Fruit fly (Drosophila melanogaster) whole organism, prepupa: ENCODE data around the gene Pex7.

Source experiments
- Blimp-1 ChIP-seq: fragments of 200-800 bp; sonication (Bioruptor generic); optimal IDR thresholded peaks from 3 replicates; lab custom pipeline; 2017; ENCODE audit warnings: missing biosample characterization, missing genetic modification characterization, mild to moderate bottlenecking, moderate library complexity, missing genetic modification reagents
- CG10631 ChIP-seq: fragments of 200-800 bp; sonication (Bioruptor generic); optimal IDR thresholded peaks from 2 replicates; lab custom pipeline; 2016; ENCODE audit warnings: missing biosample characterization, missing genetic modification characterization
- CG11294 ChIP-seq: fragments of 200-800 bp; sonication (Bioruptor generic); IDR thresholded peaks from 2 replicates; pipeline ENCODE4 v1.3.6; 2022; ENCODE audit warnings: missing biosample characterization, missing genetic modification characterization
- CG11762 ChIP-seq: fragments of 200-800 bp; sonication (Bioruptor generic); optimal IDR thresholded peaks from 3 replicates; lab custom pipeline; 2016; ENCODE audit warnings: missing biosample characterization, missing genetic modification characterization; ENCODE audit not compliant: insufficient read depth
- CG15336 ChIP-seq: fragments of 200-800 bp; sonication (Bioruptor generic); IDR thresholded peaks from 2 replicates; pipeline ENCODE4 v1.3.6; 2022; ENCODE audit warnings: missing biosample characterization, missing genetic modification characterization
- CG1621 ChIP-seq: fragments of 200-800 bp; sonication (Bioruptor generic); optimal IDR thresholded peaks from 3 replicates; lab custom pipeline; 2018; ENCODE audit warnings: missing biosample characterization, mild to moderate bottlenecking, missing genetic modification characterization
- CG16779 ChIP-seq: fragments of 200-800 bp; sonication (Bioruptor generic); optimal IDR thresholded peaks from 3 replicates; lab custom pipeline; 2017; ENCODE audit warnings: missing biosample characterization, mild to moderate bottlenecking, missing genetic modification characterization
- CG3032 ChIP-seq: fragments of 200-800 bp; optimal IDR thresholded peaks from 2 replicates; lab custom pipeline; 2019; ENCODE audit warnings: missing biosample characterization, mild to moderate bottlenecking, missing genetic modification characterization, moderate library complexity
- CG31627 ChIP-seq: fragments of 200-800 bp; sonication (Bioruptor generic); optimal IDR thresholded peaks from 3 replicates; lab custom pipeline; 2016; ENCODE audit warnings: missing biosample characterization, missing genetic modification characterization
- CG34406 ChIP-seq: fragments of 200-800 bp; sonication (Bioruptor generic); optimal IDR thresholded peaks from 3 replicates; lab custom pipeline; 2016; ENCODE audit warnings: missing biosample characterization, missing genetic modification characterization
- CG3919 ChIP-seq: fragments of 200-800 bp; sonication (Bioruptor generic); optimal IDR thresholded peaks from 3 replicates; lab custom pipeline; 2016; ENCODE audit warnings: missing biosample characterization, missing genetic modification characterization
- CG4318 ChIP-seq: fragments of 200-800 bp; sonication (Bioruptor generic); optimal IDR thresholded peaks from 3 replicates; lab custom pipeline; 2017; ENCODE audit warnings: missing biosample characterization, mild to moderate bottlenecking, missing genetic modification characterization
- CG6163 ChIP-seq: fragments of 200-800 bp; sonication (Bioruptor generic); IDR thresholded peaks from 3 replicates; pipeline ENCODE4 v1.3.6; 2022; ENCODE audit warnings: missing biosample characterization, missing genetic modification characterization
- CG6276 ChIP-seq: fragments of 200-800 bp; sonication (Bioruptor generic); optimal IDR thresholded peaks from 2 replicates; lab custom pipeline; 2017; ENCODE audit warnings: missing biosample characterization, mild to moderate bottlenecking, missing genetic modification characterization
- CG6792 ChIP-seq: fragments of 200-800 bp; sonication (Bioruptor generic); optimal IDR thresholded peaks from 3 replicates; lab custom pipeline; 2016; ENCODE audit warnings: missing biosample characterization, missing genetic modification characterization
- CG6808 ChIP-seq: fragments of 200-800 bp; sonication (Bioruptor generic); optimal IDR thresholded peaks from 3 replicates; lab custom pipeline; 2017; ENCODE audit warnings: missing biosample characterization, missing genetic modification characterization, mild to moderate bottlenecking, moderate library complexity, missing genetic modification reagents
- CG8119 ChIP-seq: fragments of 200-800 bp; sonication (Bioruptor generic); IDR thresholded peaks from 3 replicates; pipeline ENCODE4 v1.3.6; 2022; ENCODE audit warnings: missing biosample characterization, missing genetic modification characterization
- CG8319 ChIP-seq: fragments of 200-800 bp; sonication (Bioruptor generic); optimal IDR thresholded peaks from 3 replicates; lab custom pipeline; 2016; ENCODE audit warnings: missing biosample characterization, missing genetic modification characterization
- CG9139 ChIP-seq: fragments of 200-800 bp; sonication (Bioruptor generic); optimal IDR thresholded peaks from 3 replicates; lab custom pipeline; 2017; ENCODE audit warnings: missing biosample characterization, mild to moderate bottlenecking, missing genetic modification characterization
- Eip75B ChIP-seq: fragments of 200-800 bp; sonication (Bioruptor generic); optimal IDR thresholded peaks from 3 replicates; lab custom pipeline; 2016; ENCODE audit warnings: missing biosample characterization, missing genetic modification characterization
- Ets21C ChIP-seq: fragments of 200-800 bp; sonication (Bioruptor generic); optimal IDR thresholded peaks from 3 replicates; lab custom pipeline; 2016; ENCODE audit warnings: missing biosample characterization, missing genetic modification characterization
- Ets96B ChIP-seq: fragments of 200-800 bp; optimal IDR thresholded peaks from 2 replicates; lab custom pipeline; 2019; ENCODE audit warnings: missing biosample characterization, mild to moderate bottlenecking, missing genetic modification characterization, moderate library complexity
- Hr38 ChIP-seq: sonication (Bioruptor generic); optimal IDR thresholded peaks from 2 replicates; lab custom pipeline; 2016; ENCODE audit warnings: missing biosample characterization, missing genetic modification characterization
- Hr39 ChIP-seq: fragments of 200-800 bp; sonication (Bioruptor generic); optimal IDR thresholded peaks from 2 replicates; lab custom pipeline; 2016; ENCODE audit warnings: missing biosample characterization, missing genetic modification characterization
- Hr4 ChIP-seq: fragments of 200-800 bp; sonication (Bioruptor generic); optimal IDR thresholded peaks from 3 replicates; lab custom pipeline; 2016; ENCODE audit warnings: missing biosample characterization, missing genetic modification characterization
- Lpt ChIP-seq: fragments of 200-800 bp; sonication (Bioruptor generic); optimal IDR thresholded peaks from 3 replicates; lab custom pipeline; 2016; ENCODE audit warnings: missing biosample characterization, missing genetic modification characterization
- Met ChIP-seq: fragments of 200-800 bp; sonication (Bioruptor generic); optimal IDR thresholded peaks from 3 replicates; lab custom pipeline; 2016; ENCODE audit warnings: missing biosample characterization, missing genetic modification characterization
- Smox ChIP-seq: fragments of 200-800 bp; sonication (Bioruptor generic); optimal IDR thresholded peaks from 3 replicates; lab custom pipeline; 2016; ENCODE audit warnings: missing biosample characterization, missing genetic modification characterization
- Sox102F ChIP-seq: fragments of 200-800 bp; sonication (Bioruptor generic); optimal IDR thresholded peaks from 2 replicates; lab custom pipeline; 2016; ENCODE audit warnings: missing biosample characterization, mild to moderate bottlenecking, missing genetic modification characterization
- Sox15 ChIP-seq: fragments of 200-800 bp; sonication (Bioruptor generic); optimal IDR thresholded peaks from 3 replicates; lab custom pipeline; 2016; ENCODE audit warnings: missing biosample characterization, missing genetic modification characterization
- achi ChIP-seq: fragments of 200-800 bp; sonication (Bioruptor generic); optimal IDR thresholded peaks from 3 replicates; lab custom pipeline; 2016; ENCODE audit warnings: missing biosample characterization, missing genetic modification characterization
- acj6 ChIP-seq: fragments of 200-800 bp; sonication (Bioruptor generic); optimal IDR thresholded peaks from 3 replicates; lab custom pipeline; 2016; ENCODE audit warnings: missing biosample characterization, missing genetic modification characterization
- cyc ChIP-seq: fragments of 200-800 bp; sonication (Bioruptor generic); optimal IDR thresholded peaks from 3 replicates; lab custom pipeline; 2016; ENCODE audit warnings: missing biosample characterization, missing genetic modification characterization
- fd85E ChIP-seq: fragments of 200-800 bp; sonication (Bioruptor generic); optimal IDR thresholded peaks from 3 replicates; lab custom pipeline; 2016; ENCODE audit warnings: missing biosample characterization, missing genetic modification characterization
- lz ChIP-seq: fragments of 200-800 bp; sonication (Bioruptor generic); optimal IDR thresholded peaks from 3 replicates; lab custom pipeline; 2016; ENCODE audit warnings: missing biosample characterization, missing genetic modification characterization
- net ChIP-seq: fragments of 200-800 bp; sonication (Bioruptor generic); optimal IDR thresholded peaks from 3 replicates; lab custom pipeline; 2016; ENCODE audit warnings: missing biosample characterization, missing genetic modification characterization
- pdm3 ChIP-seq: fragments of 200-800 bp; sonication (Bioruptor generic); optimal IDR thresholded peaks from 3 replicates; lab custom pipeline; 2016; ENCODE audit warnings: missing biosample characterization, missing genetic modification characterization
- salr ChIP-seq, 2 experiments: fragments of 200-800 bp; sonication (Bioruptor generic); optimal IDR thresholded peaks; 3 replicates each; lab custom pipeline; 2016 to 2018; ENCODE audit warnings: missing biosample characterization in 2 of 2, missing genetic modification characterization in 2 of 2, mild to moderate bottlenecking in 1 of 2
- spab ChIP-seq: fragments of 200-800 bp; sonication (Bioruptor generic); optimal IDR thresholded peaks from 2 replicates; lab custom pipeline; 2017; ENCODE audit warnings: missing biosample characterization, mild to moderate bottlenecking, missing genetic modification characterization, missing genetic modification reagents
- vri ChIP-seq: fragments of 200-800 bp; sonication (Bioruptor generic); optimal IDR thresholded peaks from 3 replicates; lab custom pipeline; 2016; ENCODE audit warnings: missing biosample characterization, mild to moderate bottlenecking, missing genetic modification characterization

The Pex7 gene

dm6 chr3L:8669087-8669486, 22.1 kb downstream of the Pex7 start (continued):
- TF ChIP-seq CG3919 (GFP tag; lab: Kevin White, UChicago) (peak; percentile 86), Hr39 (GFP tag; lab: Kevin White, UChicago) (peak; percentile 72), CG16779 (peak; percentile 42), Met (GFP tag; lab: Kevin White, UChicago) (peak; percentile 81), Ets21C (GFP tag; lab: Kevin White, UChicago) (peak; percentile 48), CG10631 (peak; percentile 85), Smox (peak; percentile 73), CG3032 (peak; percentile 91), Ets96B (tag; lab: Kevin White, UChicago) (peak; percentile 92), CG6792 (GFP tag; lab: Kevin White, UChicago) (peak; percentile 86), achi (GFP tag; lab: Kevin White, UChicago) (peak; percentile 76), vri (peak; percentile 47), cyc (GFP tag; lab: Kevin White, UChicago) (peak; percentile 79), CG9139 (peak; percentile 64), Sox102F (GFP tag; lab: Kevin White, UChicago) (peak; percentile 72), acj6 (GFP tag; lab: Kevin White, UChicago) (peak; percentile 85), CG11762 (GFP tag; lab: Kevin White, UChicago) (peak; percentile 43), CG1621 (tag; lab: Kevin White, UChicago) (peak; percentile 87), Blimp-1 (peak; percentile 19), Lpt (GFP tag; lab: Kevin White, UChicago) (peak; percentile 57), CG34406 (peak; percentile 74), spab (GFP tag; lab: Kevin White, UChicago) (peak; percentile 86), Hr4 (peak; percentile 33)

dm6 chr3L:8669847-8670622, 23.1 kb downstream of the Pex7 start:
- no peak for TF ChIP-seq Hr38
- TF ChIP-seq CG6792 (GFP tag; lab: Kevin White, UChicago), result no peak
- no peak for TF ChIP-seq Eip75B
- TF ChIP-seq Ets21C (GFP tag; lab: Kevin White, UChicago), result no peak
- no peak for TF ChIP-seq salr (GFP tag; optimal IDR thresholded peaks at IDR 0.05; lab: Kevin White, UChicago)
- TF ChIP-seq Hr4, result no peak
- no peak for TF ChIP-seq Sox15 (GFP tag; lab: Kevin White, UChicago)
- no peak for TF ChIP-seq CG8319 (GFP tag; lab: Kevin White, UChicago)
- TF ChIP-seq CG15336 (GFP tag; lab: Robert Waterston, UW), result no peak
- TF ChIP-seq, all 60 proteins: peak for 0

- TF ChIP-seq CG11294 (no peak), CG6276 (no peak), Ets21C (GFP tag; lab: Kevin White, UChicago) (no peak), CG8119 (no peak), CG6163 (GFP tag; lab: Robert Waterston, UW) (no peak), CG1621 (tag; lab: Kevin White, UChicago) (no peak), CG3032 (no peak), fd85E (GFP tag; lab: Kevin White, UChicago) (no peak), CG9139 (no peak), lz (GFP tag; lab: Kevin White, UChicago) (no peak), pdm3 (GFP tag; lab: Kevin White, UChicago) (no peak), Sox15 (GFP tag; lab: Kevin White, UChicago) (no peak), CG6808 (GFP tag; lab: Kevin White, UChicago) (no peak), net (GFP tag; lab: Kevin White, UChicago) (no peak), CG31627 (GFP tag; lab: Kevin White, UChicago) (no peak), CG4318 (no peak)
Observed at dm6 chr3L:8670983-8671382, 24.0 kb downstream of the Pex7 start.
